Fruit fly (Drosophila melanogaster) Kc167 (cell line): Measurements from ENCODE around the gene CG7164.
"Not testable (repeated sequence)": the region's sequence is repeated elsewhere in the genome, so short reads cannot be mapped to it uniquely, and the experiment has no call there.

ENCODE experiments used
- Myc ChIP-seq: fragments of >200 bp; optimal IDR thresholded peaks from 2 replicates; lab custom pipeline; 2017; ENCODE audit warnings: missing external identifiers
- Sin3A ChIP-seq: fragments of >200 bp; optimal IDR thresholded peaks from 2 replicates; lab custom pipeline; 2018; ENCODE audit warnings: missing external identifiers
- h ChIP-seq: fragments of >200 bp; optimal IDR thresholded peaks from 3 replicates; lab custom pipeline; 2018; ENCODE audit warnings: missing external identifiers
- insv ChIP-seq: fragments of >200 bp; optimal IDR thresholded peaks from 3 replicates; lab custom pipeline; 2018; ENCODE audit warnings: missing external identifiers
- psq ChIP-seq: fragments of >200 bp; optimal IDR thresholded peaks from 2 replicates; lab custom pipeline; 2017; ENCODE audit warnings: missing external identifiers
- ttk ChIP-seq: sonication (Bioruptor generic); optimal IDR thresholded peaks from 2 replicates; lab custom pipeline; 2017; ENCODE audit warnings: missing external identifiers

Gene CG7164

DNA sequence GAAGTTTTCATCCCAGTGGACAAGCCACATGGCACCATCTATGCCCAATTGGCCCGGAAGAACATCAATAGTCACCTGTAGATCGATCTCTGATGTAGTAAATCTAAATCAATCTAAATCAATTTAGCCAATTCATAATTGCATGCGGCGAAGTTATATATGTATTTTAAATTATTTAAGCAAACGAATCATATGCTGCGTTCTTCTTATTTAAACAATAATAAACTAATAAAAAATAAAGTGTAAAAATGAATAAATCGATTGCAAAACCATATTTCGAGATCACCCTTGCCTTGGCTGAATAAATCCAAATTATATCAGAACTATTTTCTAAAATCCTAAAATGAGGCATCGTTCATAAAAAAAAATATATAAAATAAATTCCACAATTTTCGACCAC lies at the start of gene CG7164:
CG7164 (plus strand) TSS at position 301 of the 400 bp plus-strand sequence.
- TF ChIP-seq ttk (lab: Kevin White, UChicago) (no peak), Myc (no peak), psq (lab: Kevin White, UChicago) (no peak), h (lab: Kevin White, UChicago) (no peak), insv (lab: Kevin White, UChicago) (no peak), Sin3A (lab: Kevin White, UChicago) (no peak)

DNA sequence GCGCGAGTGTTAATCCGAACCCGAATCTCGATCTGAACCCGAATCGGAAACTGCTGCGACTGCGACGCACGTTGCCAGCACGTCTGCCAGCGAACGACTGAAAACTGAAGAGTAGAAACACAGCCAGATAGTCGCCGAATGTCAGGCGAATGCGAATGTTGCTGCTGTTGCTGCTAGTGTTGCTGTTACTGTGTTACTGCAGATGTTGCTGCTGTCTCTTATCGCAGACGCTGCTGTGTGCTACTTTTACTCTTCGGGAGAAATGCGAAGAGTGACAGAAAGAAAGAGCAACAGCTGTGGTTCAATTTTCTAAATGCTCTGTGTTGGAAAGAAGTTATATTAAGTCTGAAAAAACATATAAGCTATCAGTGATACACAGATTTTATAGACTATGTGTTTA lies 48.7 kb upstream of the CG7164 start, which contains the start of gene CG13796:
CG13796 (minus strand) TSS at position 101 of the 400 bp plus-strand sequence.
- not testable (repeated sequence) for TF ChIP-seq Myc; insv (lab: Kevin White, UChicago); h (lab: Kevin White, UChicago)

DNA sequence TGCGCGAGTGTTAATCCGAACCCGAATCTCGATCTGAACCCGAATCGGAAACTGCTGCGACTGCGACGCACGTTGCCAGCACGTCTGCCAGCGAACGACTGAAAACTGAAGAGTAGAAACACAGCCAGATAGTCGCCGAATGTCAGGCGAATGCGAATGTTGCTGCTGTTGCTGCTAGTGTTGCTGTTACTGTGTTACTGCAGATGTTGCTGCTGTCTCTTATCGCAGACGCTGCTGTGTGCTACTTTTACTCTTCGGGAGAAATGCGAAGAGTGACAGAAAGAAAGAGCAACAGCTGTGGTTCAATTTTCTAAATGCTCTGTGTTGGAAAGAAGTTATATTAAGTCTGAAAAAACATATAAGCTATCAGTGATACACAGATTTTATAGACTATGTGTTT lies 42.6 kb upstream of the CG7164 start, which contains the start of gene CG31904:
CG31904 (minus strand) TSS at position 101 of the 400 bp plus-strand sequence.
- TF ChIP-seq Myc; Sin3A (lab: Kevin White, UChicago); psq (lab: Kevin White, UChicago): not testable (repeated sequence)

DNA sequence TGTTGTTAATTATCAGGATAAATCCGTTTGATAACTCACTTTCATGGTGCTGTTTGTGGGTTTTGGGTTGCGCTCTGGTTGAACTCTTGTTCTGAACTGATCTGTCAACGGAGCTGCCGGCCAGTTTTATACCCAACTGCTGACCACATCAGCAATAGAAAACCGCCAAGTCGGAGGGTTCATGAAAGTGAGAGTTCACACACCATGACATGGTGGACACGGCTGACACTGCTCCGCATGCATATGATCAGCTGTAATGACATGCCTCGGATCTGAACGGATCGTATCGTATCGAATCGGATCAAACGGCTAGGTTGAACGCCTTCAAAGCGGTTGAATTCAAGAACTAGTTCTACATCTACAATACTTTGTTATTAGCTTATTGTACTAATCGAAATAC lies 39.8 kb upstream of the CG7164 start, which contains the start of gene Acp1:
Acp1 (minus strand) TSS at position 101 of the 400 bp plus-strand sequence.
- TF ChIP-seq psq (lab: Kevin White, UChicago), result no peak
- no peak for TF ChIP-seq insv (lab: Kevin White, UChicago)
- no peak for TF ChIP-seq h (lab: Kevin White, UChicago)
- TF ChIP-seq ttk (lab: Kevin White, UChicago), result no peak
- no peak for TF ChIP-seq Myc
- no peak for TF ChIP-seq Sin3A (lab: Kevin White, UChicago)

DNA sequence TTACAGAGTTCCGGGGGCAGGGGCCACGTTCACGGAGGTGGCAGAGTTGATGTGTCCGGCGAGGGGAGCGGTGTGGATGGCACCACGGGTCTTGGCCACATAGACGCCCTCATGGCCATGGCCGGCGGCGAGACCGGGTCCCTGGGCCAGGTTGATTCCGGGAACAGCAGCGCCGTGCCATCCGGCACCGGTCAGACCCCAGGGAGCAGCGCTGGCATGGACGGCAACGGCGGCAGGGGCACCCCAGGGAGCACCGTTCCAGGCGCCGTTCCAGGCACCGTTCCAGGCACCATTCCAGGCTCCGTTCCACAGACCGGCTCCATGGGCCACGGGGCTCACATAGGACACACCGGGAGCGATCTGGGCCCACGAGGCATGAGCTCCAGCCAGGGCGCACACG lies 37.1 kb upstream of the CG7164 start:
- TF ChIP-seq Sin3A (lab: Kevin White, UChicago) (no peak), h (lab: Kevin White, UChicago) (no peak), insv (lab: Kevin White, UChicago) (no peak), Myc (no peak), ttk (lab: Kevin White, UChicago) (no peak), psq (lab: Kevin White, UChicago) (no peak)

DNA sequence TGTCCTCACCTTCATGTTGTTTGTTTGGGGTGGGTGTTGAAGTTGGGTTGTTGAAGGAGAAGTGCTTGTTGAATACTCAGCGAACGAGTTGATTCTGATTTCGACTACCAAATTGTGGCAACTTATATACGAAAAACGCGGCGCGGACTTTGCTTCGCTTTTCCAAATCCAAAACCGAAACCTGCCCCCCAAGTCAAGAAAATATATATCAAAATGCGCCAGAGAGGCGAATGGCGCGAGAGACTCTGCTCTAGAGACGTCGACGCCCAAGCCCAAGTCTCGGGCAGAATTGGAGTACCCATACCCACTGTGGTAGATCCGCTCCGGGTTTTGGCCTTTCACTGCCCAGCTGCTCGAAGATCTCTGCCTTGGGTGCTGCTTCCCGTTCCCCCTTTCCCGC lies 36.5 kb upstream of the CG7164 start, which contains the start of gene CG7214:
CG7214 (minus strand) TSS at position 101 of the 400 bp plus-strand sequence.
- TF ChIP-seq insv (lab: Kevin White, UChicago) (no peak), h (lab: Kevin White, UChicago) (no peak)

DNA sequence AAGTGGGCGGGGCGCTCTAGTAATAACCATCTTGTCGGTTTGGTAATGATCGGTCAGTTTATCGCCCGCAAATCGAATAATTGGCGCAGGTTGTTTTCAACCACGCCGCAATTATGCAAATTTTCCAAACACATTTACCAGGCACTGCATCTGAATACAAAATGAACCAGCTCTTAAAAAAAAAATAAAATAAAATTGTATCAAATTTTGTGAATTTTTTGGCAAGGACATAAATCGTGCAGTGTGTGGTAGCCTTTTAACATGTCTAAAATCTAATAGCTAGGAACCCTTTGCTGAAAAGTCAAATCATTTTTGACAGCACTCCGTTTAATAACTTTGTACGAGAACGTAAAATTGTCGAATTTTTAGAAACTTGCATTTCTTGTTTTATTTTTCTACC lies 34.3 kb upstream of the CG7164 start, which contains the start of gene ATPsynGL:
ATPsynGL (plus strand) TSS at position 301 of the 400 bp plus-strand sequence.
- TF ChIP-seq Myc (no peak), insv (lab: Kevin White, UChicago) (no peak), ttk (lab: Kevin White, UChicago) (no peak), psq (lab: Kevin White, UChicago) (no peak), Sin3A (lab: Kevin White, UChicago) (no peak), h (lab: Kevin White, UChicago) (no peak)

DNA sequence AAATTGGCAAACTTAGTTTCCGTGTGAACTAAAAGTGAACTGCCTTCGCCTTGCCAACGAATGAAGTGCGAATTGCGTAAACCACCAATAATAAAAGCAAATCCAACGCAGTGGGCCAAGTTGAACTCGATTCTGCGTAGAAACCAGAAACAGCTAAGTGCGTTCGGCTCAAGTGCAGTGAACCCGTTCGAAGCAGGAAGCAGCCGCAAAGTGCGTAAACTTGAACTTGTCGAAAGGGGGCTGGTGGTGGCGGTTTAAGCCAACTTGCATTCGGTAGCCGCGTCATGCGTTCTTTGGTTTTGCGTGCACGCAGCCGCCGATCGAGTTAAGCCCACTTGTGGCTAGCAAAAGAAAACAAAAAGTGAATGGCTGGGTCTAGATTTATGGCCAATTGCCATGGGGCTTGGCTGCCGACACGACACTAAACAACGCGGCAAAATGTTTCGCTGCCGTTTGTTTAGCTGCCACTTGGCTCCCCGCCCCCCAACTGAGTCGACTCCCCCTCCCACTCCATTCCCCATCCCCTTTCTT lies 30.6 kb upstream of the CG7164 start:
- TF ChIP-seq psq (lab: Kevin White, UChicago) (no peak), Sin3A (lab: Kevin White, UChicago) (no peak), h (lab: Kevin White, UChicago) (no peak), ttk (lab: Kevin White, UChicago) (no peak), insv (lab: Kevin White, UChicago) (no peak), Myc (no peak)

DNA sequence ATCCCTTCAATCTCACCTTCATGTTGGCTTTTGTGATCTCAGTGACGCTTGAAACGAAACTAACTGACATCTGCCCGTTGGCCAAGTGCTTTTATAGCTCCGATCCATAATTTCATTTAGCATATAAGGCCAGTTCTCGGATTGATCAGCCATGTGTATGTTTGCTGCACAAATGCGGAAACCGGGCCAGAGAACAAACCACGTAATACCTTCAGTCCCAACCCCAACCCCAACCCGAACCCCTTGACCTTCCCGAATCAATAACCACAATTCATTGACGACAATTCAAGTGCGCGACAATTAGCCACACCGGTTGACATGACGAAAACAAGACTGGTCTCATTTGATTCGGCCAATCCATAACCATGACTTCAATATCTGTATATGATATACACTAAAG lies 28.2 kb upstream of the CG7164 start, which contains the start of gene CG7203:
CG7203 (minus strand) TSS at position 101 of the 400 bp plus-strand sequence.
- TF ChIP-seq Myc (no peak), ttk (lab: Kevin White, UChicago) (no peak), Sin3A (lab: Kevin White, UChicago) (no peak), h (lab: Kevin White, UChicago) (no peak), insv (lab: Kevin White, UChicago) (no peak), psq (lab: Kevin White, UChicago) (no peak)

DNA sequence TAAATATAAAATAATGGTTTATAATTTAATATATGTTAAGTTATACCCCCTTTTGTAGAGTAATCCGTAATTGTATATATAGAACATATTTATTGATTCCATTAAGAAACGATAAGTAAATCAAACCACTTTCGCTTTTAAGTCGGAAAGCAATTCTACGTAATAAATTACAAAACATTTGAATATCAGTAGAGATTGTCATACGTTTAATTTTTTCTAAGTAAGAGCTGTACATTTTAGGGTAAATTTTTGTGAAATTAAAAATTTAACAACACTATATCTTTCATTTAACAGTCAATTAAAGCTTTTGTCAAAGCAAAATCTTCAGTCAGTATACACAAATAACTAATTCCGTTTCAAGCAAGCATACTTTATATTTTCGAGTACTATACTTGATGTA lies 27.4 kb upstream of the CG7164 start, which contains the start of gene CG46025:
CG46025 (plus strand) TSS at position 301 of the 400 bp plus-strand sequence.
- TF ChIP-seq Myc, result no peak
- TF ChIP-seq h (lab: Kevin White, UChicago), result no peak
- no peak for TF ChIP-seq psq (lab: Kevin White, UChicago)

DNA sequence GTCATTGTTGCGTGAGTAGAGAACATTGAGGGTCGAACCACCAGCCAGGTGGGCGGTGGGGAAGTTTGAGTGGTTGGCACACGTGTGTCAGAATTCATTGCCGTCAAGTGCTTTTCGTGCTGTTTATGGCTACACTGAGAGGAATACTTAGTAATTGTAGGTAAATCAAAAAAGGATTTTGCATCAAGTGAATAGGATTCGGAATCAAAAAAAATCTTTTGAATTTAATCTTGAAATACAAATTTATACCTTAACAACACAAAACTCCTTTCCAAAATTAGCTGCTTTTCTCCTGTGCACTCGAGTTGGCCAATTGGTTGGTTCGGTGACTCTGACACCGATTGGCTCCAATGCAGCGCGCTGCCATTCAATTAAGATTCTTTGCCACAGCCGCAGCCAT lies 26.7 kb upstream of the CG7164 start:
- TF ChIP-seq h (lab: Kevin White, UChicago), result no peak

DNA sequence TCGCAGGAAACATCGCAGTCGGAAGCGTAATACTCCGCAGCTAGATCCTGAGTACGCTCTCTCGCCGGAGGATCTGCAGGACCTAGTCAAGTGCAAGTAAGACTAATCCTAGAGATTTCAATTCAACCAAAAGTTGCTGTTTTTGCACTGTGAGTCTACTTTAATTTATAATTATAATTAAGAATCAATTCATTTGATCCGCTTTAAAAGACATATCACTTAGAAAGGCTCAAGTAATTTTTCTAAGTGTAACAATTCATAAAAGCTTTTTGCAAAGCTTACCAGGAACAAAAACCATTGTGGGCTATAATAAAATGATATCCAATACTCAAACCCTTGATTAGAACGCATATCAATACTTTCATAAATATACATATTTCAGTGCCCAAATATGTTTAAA lies 24.4 kb upstream of the CG7164 start:
- TF ChIP-seq h (lab: Kevin White, UChicago), result no peak
- TF ChIP-seq ttk (lab: Kevin White, UChicago), result no peak
- TF ChIP-seq Sin3A (lab: Kevin White, UChicago), result no peak
- no peak for TF ChIP-seq psq (lab: Kevin White, UChicago)
- TF ChIP-seq Myc, result no peak
- TF ChIP-seq insv (lab: Kevin White, UChicago), result no peak

DNA sequence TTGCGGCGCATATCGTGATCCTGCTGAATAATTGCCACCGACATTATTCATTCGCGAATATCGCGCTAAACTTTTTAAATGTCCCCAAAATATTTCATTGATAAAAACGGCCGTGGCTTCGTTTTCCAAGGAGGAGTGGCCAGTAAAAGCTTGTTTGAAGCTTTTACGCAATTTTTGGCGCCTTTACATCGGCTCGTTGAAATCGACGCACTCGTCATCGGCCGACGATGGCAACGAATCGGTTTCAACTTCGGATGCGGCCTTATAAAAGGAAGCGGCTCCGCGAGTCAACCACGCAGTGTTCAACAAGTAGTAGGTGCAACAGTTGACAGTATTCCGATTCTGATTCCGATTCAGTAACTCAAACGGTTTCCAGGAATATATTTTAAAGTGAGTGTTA lies 13.9 kb upstream of the CG7164 start, which contains the start of gene CG7191:
CG7191 (plus strand) TSS at position 301 of the 400 bp plus-strand sequence.
- TF ChIP-seq h (lab: Kevin White, UChicago) (no peak), insv (lab: Kevin White, UChicago) (no peak), Sin3A (lab: Kevin White, UChicago) (no peak), psq (lab: Kevin White, UChicago) (no peak), ttk (lab: Kevin White, UChicago) (no peak), Myc (no peak)
